Worm (Caenorhabditis elegans) whole organism, L4 larva: Measurements from ENCODE around the gene C27D9.2.

Experiments used
- lin-39 ChIP-seq: fragments of 150-350 bp; optimal IDR thresholded peaks from 2 replicates; lab custom pipeline; 2014; ENCODE audit warnings: missing biosample characterization, missing genetic modification reagents, missing genetic modification characterization
- unc-39 ChIP-seq: sonication (generic microtip); optimal IDR thresholded peaks from 2 replicates; lab custom pipeline; 2017; ENCODE audit warnings: missing biosample characterization, missing genetic modification characterization

DNA sequence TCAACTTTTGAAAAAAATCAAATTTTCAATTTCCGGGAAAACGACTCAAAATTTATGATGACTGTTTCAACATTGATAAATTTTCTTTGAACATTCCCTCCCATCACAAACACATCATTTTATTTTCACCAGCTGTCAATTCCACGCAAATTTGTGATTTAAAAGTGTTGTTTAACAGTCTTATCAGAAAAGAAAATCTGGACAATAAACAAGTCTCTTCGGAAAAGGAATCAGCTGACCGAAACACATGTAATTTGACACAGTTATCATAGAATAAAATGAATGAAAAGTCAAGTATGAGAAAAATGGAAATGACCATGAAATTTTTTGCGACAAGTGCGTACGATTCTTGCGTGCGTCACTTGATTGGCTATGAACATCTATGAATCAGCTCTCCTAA is 12.4 kb upstream of the C27D9.2 start:
- TF ChIP-seq unc-39: no peak
- TF ChIP-seq lin-39 (tag; lab: Kevin White, UChicago): no peak
